Fruit fly (Drosophila melanogaster) whole organism, embryonic: Measurements from ENCODE around the gene CG12643.

Experiments
- ATbp ChIP-seq: fragments of 200-800 bp; sonication (Bioruptor generic); optimal IDR thresholded peaks from 2 replicates; lab custom pipeline; 2017; ENCODE audit warnings: missing biosample characterization, mild to moderate bottlenecking, missing genetic modification characterization, missing genetic modification reagents
- Atf-2 ChIP-seq: fragments of 200-800 bp; sonication (Bioruptor generic); optimal IDR thresholded peaks from 2 replicates; lab custom pipeline; 2016; ENCODE audit warnings: missing biosample characterization, missing genetic modification characterization
- BtbVII ChIP-seq: fragments of 200-800 bp; sonication (Bioruptor generic); optimal IDR thresholded peaks from 3 replicates; lab custom pipeline; 2017; ENCODE audit warnings: missing biosample characterization, mild to moderate bottlenecking, missing genetic modification characterization
- CG10147 ChIP-seq: fragments of 200-800 bp; sonication (Bioruptor generic); optimal IDR thresholded peaks from 2 replicates; lab custom pipeline; 2019; ENCODE audit warnings: missing biosample characterization, mild to moderate bottlenecking, missing genetic modification characterization, moderate library complexity
- CG13775 ChIP-seq: fragments of 200-800 bp; sonication (Bioruptor generic); optimal IDR thresholded peaks from 3 replicates; lab custom pipeline; 2017; ENCODE audit warnings: missing biosample characterization, mild to moderate bottlenecking, missing genetic modification characterization
- CG14441 ChIP-seq: fragments of 200-800 bp; sonication (Bioruptor generic); IDR thresholded peaks from 2 replicates; pipeline ENCODE4 v1.3.6; 2022; ENCODE audit warnings: missing biosample characterization, missing genetic modification characterization
- CG14667 ChIP-seq: fragments of 200-800 bp; sonication (Bioruptor generic); IDR thresholded peaks from 2 replicates; pipeline ENCODE4 v1.3.6; 2022; ENCODE audit warnings: missing biosample characterization, missing genetic modification characterization
- CG15073 ChIP-seq: fragments of 200-800 bp; sonication (Bioruptor generic); optimal IDR thresholded peaks from 2 replicates; lab custom pipeline; 2016; ENCODE audit warnings: missing biosample characterization, missing genetic modification characterization
- CG15269 ChIP-seq: fragments of 200-800 bp; sonication (Bioruptor generic); optimal IDR thresholded peaks from 2 replicates; lab custom pipeline; 2018; ENCODE audit warnings: missing biosample characterization, mild to moderate bottlenecking, missing genetic modification characterization, moderate library complexity
- CG1529 ChIP-seq: fragments of 200-800 bp; sonication (Bioruptor generic); optimal IDR thresholded peaks from 3 replicates; lab custom pipeline; 2018; ENCODE audit warnings: missing biosample characterization, missing genetic modification characterization
- CG17912 ChIP-seq: fragments of 200-800 bp; sonication (Bioruptor generic); optimal IDR thresholded peaks from 2 replicates; lab custom pipeline; 2018; ENCODE audit warnings: missing biosample characterization, mild to moderate bottlenecking, missing genetic modification characterization
- CG2116 ChIP-seq: fragments of 200-800 bp; sonication (Bioruptor generic); optimal IDR thresholded peaks from 3 replicates; lab custom pipeline; 2018; ENCODE audit warnings: missing biosample characterization, mild to moderate bottlenecking, missing genetic modification characterization
- CG30431 ChIP-seq: fragments of 200-800 bp; sonication (Bioruptor generic); optimal IDR thresholded peaks from 2 replicates; lab custom pipeline; 2017; ENCODE audit warnings: missing biosample characterization, missing genetic modification characterization
- CG3065 ChIP-seq: fragments of 200-800 bp; sonication (Bioruptor generic); optimal IDR thresholded peaks from 2 replicates; lab custom pipeline; 2016; ENCODE audit warnings: missing biosample characterization, missing genetic modification characterization
- CG33213 ChIP-seq: fragments of 200-800 bp; sonication (Bioruptor generic); optimal IDR thresholded peaks from 3 replicates; lab custom pipeline; 2016; ENCODE audit warnings: missing biosample characterization, missing genetic modification characterization
- CG3847 ChIP-seq: fragments of 200-800 bp; sonication (Bioruptor generic); IDR thresholded peaks from 2 replicates; pipeline ENCODE4 v1.3.6; 2022; ENCODE audit warnings: missing biosample characterization, missing genetic modification characterization
- CG7786 ChIP-seq: fragments of 200-800 bp; sonication (Bioruptor generic); optimal IDR thresholded peaks from 2 replicates; lab custom pipeline; 2016; ENCODE audit warnings: missing biosample characterization, missing genetic modification characterization
- Chrac-16 ChIP-seq: fragments of 200-800 bp; sonication (Bioruptor generic); optimal IDR thresholded peaks from 3 replicates; lab custom pipeline; 2016; ENCODE audit warnings: missing biosample characterization, missing genetic modification characterization
- Dad ChIP-seq: fragments of 200-800 bp; sonication (Bioruptor generic); optimal IDR thresholded peaks from 3 replicates; lab custom pipeline; 2016; ENCODE audit warnings: missing biosample characterization, missing genetic modification characterization
- Deaf1 ChIP-seq: fragments of 200-800 bp; optimal IDR thresholded peaks from 3 replicates; lab custom pipeline; 2019; ENCODE audit warnings: missing biosample characterization, mild to moderate bottlenecking, missing genetic modification characterization, moderate library complexity
- Doc3 ChIP-seq: fragments of 200-800 bp; sonication (Bioruptor generic); IDR thresholded peaks from 3 replicates; pipeline ENCODE4 v1.3.6; 2022; ENCODE audit warnings: missing biosample characterization, missing genetic modification characterization; ENCODE audit not compliant: partially characterized antibody
- Drgx ChIP-seq: fragments of 200-800 bp; sonication (Bioruptor generic); IDR thresholded peaks from 2 replicates; pipeline ENCODE4 v1.3.6; 2022; ENCODE audit warnings: missing biosample characterization, missing genetic modification characterization
- Gsc ChIP-seq: fragments of 200-800 bp; sonication (Bioruptor generic); IDR thresholded peaks from 2 replicates; pipeline ENCODE4 v1.3.6; 2022; ENCODE audit warnings: missing biosample characterization, missing genetic modification characterization
- Hand ChIP-seq: fragments of 200-800 bp; sonication (Bioruptor generic); optimal IDR thresholded peaks from 2 replicates; lab custom pipeline; 2017; ENCODE audit warnings: mild to moderate bottlenecking, missing biosample characterization, missing genetic modification reagents, missing genetic modification characterization
- Hmx ChIP-seq: fragments of 200-800 bp; sonication (Bioruptor generic); optimal IDR thresholded peaks from 2 replicates; lab custom pipeline; 2016; ENCODE audit warnings: missing biosample characterization, missing genetic modification characterization
- Med ChIP-seq: fragments of 200-800 bp; sonication (Bioruptor generic); peaks from one replicate; lab custom pipeline; 2016; ENCODE audit warnings: missing biosample characterization, missing genetic modification characterization, mild to moderate bottlenecking, inconsistent platforms, moderate library complexity
- NfI ChIP-seq: fragments of 200-800 bp; sonication (Bioruptor generic); optimal IDR thresholded peaks from 3 replicates; lab custom pipeline; 2018; ENCODE audit warnings: missing biosample characterization, mild to moderate bottlenecking, missing genetic modification characterization, moderate library complexity
- Oaz ChIP-seq: fragments of 200-800 bp; sonication (Bioruptor generic); IDR thresholded peaks from 2 replicates; pipeline ENCODE4 v1.3.6; 2022; ENCODE audit warnings: missing biosample characterization, missing genetic modification characterization
- PHDP ChIP-seq: fragments of 200-800 bp; sonication (Bioruptor generic); optimal IDR thresholded peaks from 3 replicates; lab custom pipeline; 2018; ENCODE audit warnings: missing biosample characterization, mild to moderate bottlenecking, missing genetic modification characterization, moderate library complexity
- Ptx1 ChIP-seq: fragments of 200-800 bp; sonication (Bioruptor generic); IDR thresholded peaks from 2 replicates; pipeline ENCODE4 v1.3.6; 2022; ENCODE audit warnings: missing biosample characterization, missing genetic modification characterization
- disco-r ChIP-seq: fragments of 200-800 bp; sonication (Bioruptor generic); optimal IDR thresholded peaks from 2 replicates; lab custom pipeline; 2016; ENCODE audit warnings: missing biosample characterization, missing genetic modification characterization
- dpn ChIP-seq, 2 experiments: fragments of 200-800 bp; sonication (Bioruptor generic); optimal IDR thresholded peaks; 3 replicates each; lab custom pipeline; 2016; ENCODE audit warnings: missing biosample characterization in 2 of 2, missing genetic modification characterization in 2 of 2
- gcm ChIP-seq: fragments of 200-800 bp; sonication (Bioruptor generic); optimal IDR thresholded peaks from 2 replicates; lab custom pipeline; 2019; ENCODE audit warnings: missing biosample characterization, mild to moderate bottlenecking, missing genetic modification characterization, moderate library complexity
- gcm2 ChIP-seq: fragments of 200-800 bp; sonication (Bioruptor generic); optimal IDR thresholded peaks from 2 replicates; lab custom pipeline; 2016; ENCODE audit warnings: missing biosample characterization, missing genetic modification characterization
- gro ChIP-seq: fragments of 200-800 bp; sonication (Bioruptor generic); optimal IDR thresholded peaks from 2 replicates; lab custom pipeline; 2016; ENCODE audit warnings: missing biosample characterization, missing genetic modification characterization
- jigr1 ChIP-seq: fragments of 200-800 bp; sonication (Bioruptor generic); IDR thresholded peaks from 3 replicates; pipeline ENCODE4 v1.3.6; 2022; ENCODE audit warnings: missing biosample characterization, missing genetic modification characterization
- lab ChIP-seq: fragments of 200-800 bp; sonication (Bioruptor generic); optimal IDR thresholded peaks from 3 replicates; lab custom pipeline; 2017; ENCODE audit warnings: missing biosample characterization, missing genetic modification characterization, mild to moderate bottlenecking, moderate library complexity, missing genetic modification reagents
- nerfin-1 ChIP-seq: fragments of 200-800 bp; sonication (Bioruptor generic); optimal IDR thresholded peaks from 3 replicates; lab custom pipeline; 2019; ENCODE audit warnings: missing biosample characterization, mild to moderate bottlenecking, missing genetic modification characterization, moderate library complexity
- nerfin-2 ChIP-seq: fragments of 200-800 bp; sonication (Bioruptor generic); IDR thresholded peaks from 2 replicates; pipeline ENCODE4 v1.3.6; 2022; ENCODE audit warnings: missing biosample characterization, missing genetic modification characterization; ENCODE audit not compliant: partially characterized antibody
- otp ChIP-seq: fragments of 200-800 bp; sonication (Bioruptor generic); IDR thresholded peaks from 3 replicates; pipeline ENCODE4, ENCODE4 v1.3.6; 2022; ENCODE audit warnings: missing biosample characterization, missing genetic modification characterization
- peb ChIP-seq: fragments of 200-800 bp; sonication (Bioruptor generic); IDR thresholded peaks from 2 replicates; pipeline ENCODE4 v1.3.6; 2022; ENCODE audit warnings: missing biosample characterization, missing genetic modification characterization
- run ChIP-seq: fragments of 200-800 bp; sonication (Bioruptor generic); optimal IDR thresholded peaks from 3 replicates; lab custom pipeline; 2018; ENCODE audit warnings: missing biosample characterization, mild to moderate bottlenecking, missing genetic modification characterization
- sc ChIP-seq, 3 experiments: fragments of >200 bp in 2 of 3; fragments of 200-800 bp in 1 of 3; sonication (Bioruptor generic) in 1 of 3; optimal IDR thresholded peaks; 2 replicates in 2 of 3; 3 replicates in 1 of 3; lab custom pipeline; 2017; ENCODE audit warnings: mild to moderate bottlenecking in 1 of 3, missing biosample characterization in 1 of 3, missing genetic modification characterization in 1 of 3, missing genetic modification reagents in 1 of 3
- sd ChIP-seq: fragments of 200-800 bp; sonication (Bioruptor generic); optimal IDR thresholded peaks from 3 replicates; lab custom pipeline; 2018; ENCODE audit warnings: missing biosample characterization, mild to moderate bottlenecking, missing genetic modification characterization, moderate library complexity
- sug ChIP-seq: fragments of 200-800 bp; optimal IDR thresholded peaks from 2 replicates; lab custom pipeline; 2019; ENCODE audit warnings: missing biosample characterization, mild to moderate bottlenecking, missing genetic modification characterization, moderate library complexity
- unc-4 ChIP-seq: fragments of 200-800 bp; sonication (Bioruptor generic); IDR thresholded peaks from 2 replicates; pipeline ENCODE4 v1.3.6; 2022; ENCODE audit warnings: missing biosample characterization, missing genetic modification characterization; ENCODE audit not compliant: partially characterized antibody
- wdn ChIP-seq: fragments of 200-800 bp; sonication (Bioruptor generic); IDR thresholded peaks from 2 replicates; pipeline ENCODE4 v1.3.6; 2022; ENCODE audit warnings: missing biosample characterization, missing genetic modification characterization
- wek ChIP-seq: fragments of 200-800 bp; sonication (Bioruptor generic); optimal IDR thresholded peaks from 3 replicates; lab custom pipeline; 2018; ENCODE audit warnings: missing biosample characterization, mild to moderate bottlenecking, missing genetic modification characterization, moderate library complexity
- wor ChIP-seq: fragments of 200-800 bp; sonication (Bioruptor generic); IDR thresholded peaks from 2 replicates; pipeline ENCODE4 v1.3.6; 2022; ENCODE audit warnings: missing biosample characterization, missing genetic modification characterization
- zfh1 ChIP-seq: fragments of 200-800 bp; sonication (Bioruptor generic); IDR thresholded peaks from 3 replicates; pipeline ENCODE4 v1.3.6; 2022; ENCODE audit warnings: missing biosample characterization, missing genetic modification characterization

The CG12643 gene

dm6 chrX:10232497-10232896 lies 32.6 kb downstream of the CG12643 start (continued):
- TF ChIP-seq PHDP (tag; lab: Kevin White, UChicago) (peak; percentile 88), CG15073 (GFP tag; lab: Kevin White, UChicago) (no peak), dpn (GFP tag; optimal IDR thresholded peaks at IDR 0.05; lab: Kevin White, UChicago) (peak; percentile 54 to 72), Ptx1 (GFP tag; lab: Robert Waterston, UW) (peak; percentile 77), wor (peak; percentile 41; the same call in 1 of the 2 replicates), Med (GFP tag; lab: Kevin White, UChicago) (peak; percentile 82), Oaz (GFP tag; lab: Robert Waterston, UW) (no peak), CG30431 (GFP tag; lab: Kevin White, UChicago) (no peak), BtbVII (peak; percentile 75), otp (GFP tag; lab: Robert Waterston, UW) (0 out of 3 replicates have a peak, but pooled peaks have one; percentile 32), CG10147 (GFP tag; lab: Kevin White, UChicago) (peak; percentile 84), Chrac-16 (GFP tag; lab: Kevin White, UChicago) (peak; percentile 56), CG33213 (GFP tag; lab: Kevin White, UChicago) (no peak), nerfin-1 (peak; percentile 67), gcm2 (peak; percentile 17), Gsc (GFP tag; lab: Robert Waterston, UW) (no peak), CG14667 (0 out of 2 replicates have a peak, but pooled peaks have one; percentile 14), CG1529 (GFP tag; lab: Kevin White, UChicago) (peak; percentile 69), peb (peak; percentile 50), NfI (GFP tag; lab: Kevin White, UChicago) (peak; percentile 82), Deaf1 (no peak), zfh1 (GFP tag; lab: Robert Waterston, UW) (no peak), gro (GFP tag; lab: Kevin White, UChicago) (no peak), wek (GFP tag; lab: Kevin White, UChicago) (peak; percentile 45), run (tag; lab: Kevin White, UChicago) (peak; percentile 89), sug (tag; lab: Kevin White, UChicago) (peak; percentile 43), CG2116 (GFP tag; lab: Kevin White, UChicago) (peak; percentile 43), CG7786 (peak; percentile 47), CG17912 (GFP tag; lab: Kevin White, UChicago) (no peak), jigr1 (GFP tag; lab: Robert Waterston, UW) (no peak), CG3847 (GFP tag; lab: Robert Waterston, UW) (peak; percentile 50; the same call in 1 of the 2 replicates), lab (peak; percentile 40), CG13775 (peak; percentile 62), nerfin-2 (GFP tag; lab: Robert Waterston, UW) (no peak), Doc3 (no peak), sd (peak; percentile 62), Atf-2 (GFP tag; lab: Kevin White, UChicago) (peak; percentile 44), gcm (GFP tag; lab: Kevin White, UChicago) (peak; percentile 81), Hand (GFP tag; lab: Kevin White, UChicago) (peak; percentile 39), Drgx (GFP tag; lab: Robert Waterston, UW) (no peak; the same call in 1 of the 2 replicates), sc (optimal IDR thresholded peaks at IDR 0.05; lab: Kevin White, UChicago) (no peak), sc (GFP tag; optimal IDR thresholded peaks at IDR 0.05; lab: Kevin White, UChicago) (peak; percentile 29), CG3065 (peak; percentile 9), ATbp (GFP tag; lab: Kevin White, UChicago) (peak; percentile 79), CG14441 (GFP tag; lab: Robert Waterston, UW) (peak; percentile 71), Dad (GFP tag; lab: Kevin White, UChicago) (no peak), CG15269 (tag; lab: Kevin White, UChicago) (peak; percentile 92), unc-4 (no peak), disco-r (peak; percentile 44), Hmx (GFP tag; lab: Kevin White, UChicago) (peak; percentile 2), wdn (GFP tag; lab: Robert Waterston, UW) (0 out of 2 replicates have a peak, but pooled peaks have one; percentile 35)
